Worm (Caenorhabditis elegans) whole organism, L4/young adult: ENCODE measurements around the gene mif-4.
"Not testable (repeated sequence)": the region's sequence is repeated elsewhere in the genome, so short reads cannot be mapped to it uniquely, and the experiment has no call there.

Experiments
- W03F9.2 ChIP-seq: fragments of 150-350 bp; optimal IDR thresholded peaks from 2 replicates; lab custom pipeline; 2014; ENCODE audit warnings: missing biosample characterization, missing genetic modification characterization
- dao-5 ChIP-seq: sonication (generic microtip); optimal IDR thresholded peaks from 2 replicates; lab custom pipeline; 2016; ENCODE audit warnings: missing genotype, missing genetic modification characterization, moderate library complexity, missing compliant biosample characterization
- him-1 ChIP-seq: sonication (generic microtip); optimal IDR thresholded peaks from 2 replicates; lab custom pipeline; 2016; ENCODE audit warnings: missing genotype, missing genetic modification reagents, missing genetic modification characterization, missing compliant biosample characterization

ce11 chrIV:6347213-6347612, 11.4 kb upstream of the mif-4 start, which contains the start of gene Y73B6BL.289:
- TF ChIP-seq him-1 (tag; lab: Kevin White, UChicago); dao-5 (tag; lab: Kevin White, UChicago); W03F9.2: not testable (repeated sequence)
